Fruit fly (Drosophila melanogaster) whole organism, wandering third instar larva: Measurements from ENCODE around the gene cv-c.

Experiments
- Abd-B ChIP-seq: fragments of >200 bp; optimal IDR thresholded peaks from 2 replicates; lab custom pipeline; 2017; ENCODE audit warnings: missing biosample characterization, missing genetic modification characterization
- CG32264 ChIP-seq: fragments of 200-800 bp; sonication (Bioruptor generic); optimal IDR thresholded peaks from 2 replicates; lab custom pipeline; 2016; ENCODE audit warnings: missing biosample characterization, missing genetic modification characterization
- CG9705 ChIP-seq: fragments of 200-800 bp; sonication (Bioruptor generic); optimal IDR thresholded peaks from 2 replicates; lab custom pipeline; 2018; ENCODE audit warnings: missing biosample characterization, mild to moderate bottlenecking, missing genetic modification characterization
- CrebA ChIP-seq: fragments of 200-800 bp; sonication (Bioruptor generic); optimal IDR thresholded peaks from 2 replicates; lab custom pipeline; 2016; ENCODE audit warnings: missing biosample characterization, mild to moderate bottlenecking, missing genetic modification characterization, borderline replicate concordance
- Dfd ChIP-seq: fragments of >200 bp; optimal IDR thresholded peaks from 2 replicates; lab custom pipeline; 2017; ENCODE audit warnings: missing biosample characterization, missing genetic modification characterization
- Dif ChIP-seq: fragments of 200-275, 200-300 bp; sonication (Bioruptor generic); optimal IDR thresholded peaks from 2 replicates; lab custom pipeline; 2018; ENCODE audit warnings: missing biosample characterization, missing genetic modification characterization; ENCODE audit not compliant: partially characterized antibody
- GATAd ChIP-seq: sonication (Bioruptor generic); optimal IDR thresholded peaks from 2 replicates; lab custom pipeline; 2016; ENCODE audit warnings: missing biosample characterization, missing genetic modification characterization
- HLH106 ChIP-seq: fragments of 200-800 bp; optimal IDR thresholded peaks from 3 replicates; lab custom pipeline; 2019; ENCODE audit warnings: missing biosample characterization, mild to moderate bottlenecking, missing genetic modification characterization, moderate library complexity
- Hnf4 ChIP-seq: fragments of 200-800 bp; sonication (Bioruptor generic); optimal IDR thresholded peaks from 2 replicates; lab custom pipeline; 2016; ENCODE audit warnings: missing biosample characterization, mild to moderate bottlenecking, missing genetic modification characterization
- Hr78 ChIP-seq: fragments of >200 bp; optimal IDR thresholded peaks from 2 replicates; lab custom pipeline; 2017; ENCODE audit warnings: missing biosample characterization, missing genetic modification characterization
- Hr83 ChIP-seq: fragments of 200-300 bp; sonication (Bioruptor generic); optimal IDR thresholded peaks from 2 replicates; lab custom pipeline; 2016; ENCODE audit warnings: missing biosample characterization, mild to moderate bottlenecking, missing genetic modification characterization, moderate library complexity; ENCODE audit not compliant: poor library complexity, severe bottlenecking
- Jra ChIP-seq: sonication (Bioruptor generic); optimal IDR thresholded peaks from 2 replicates; lab custom pipeline; 2016; ENCODE audit warnings: missing biosample characterization, missing genetic modification characterization
- Mio ChIP-seq: sonication (Bioruptor generic); optimal IDR thresholded peaks from 2 replicates; lab custom pipeline; 2016; ENCODE audit warnings: missing biosample characterization, missing genetic modification characterization
- Myc ChIP-seq: fragments of >200 bp; optimal IDR thresholded peaks from 2 replicates; lab custom pipeline; 2017
- N ChIP-seq: fragments of >200 bp; optimal IDR thresholded peaks from 2 replicates; lab custom pipeline; 2018; ENCODE audit warnings: missing biosample characterization, missing external identifiers, missing genetic modification characterization
- OdsH ChIP-seq: fragments of 200-800 bp; sonication (Bioruptor generic); optimal IDR thresholded peaks from 2 replicates; lab custom pipeline; 2016; ENCODE audit warnings: missing biosample characterization, mild to moderate bottlenecking, missing genetic modification characterization
- Rel ChIP-seq, 2 experiments: fragments of 200-800 bp; sonication (Bioruptor generic) in 1 of 2; optimal IDR thresholded peaks; 2 replicates in 1 of 2; 3 replicates in 1 of 2; lab custom pipeline; 2016 to 2019; ENCODE audit warnings: mild to moderate bottlenecking in 2 of 2, missing biosample characterization in 2 of 2, missing genetic modification characterization in 2 of 2, moderate library complexity in 1 of 2
- Sp1 ChIP-seq: fragments of 200-800 bp; sonication (Bioruptor generic); optimal IDR thresholded peaks from 3 replicates; lab custom pipeline; 2019; ENCODE audit warnings: missing biosample characterization, mild to moderate bottlenecking, missing genetic modification characterization, moderate library complexity
- Vsx2 ChIP-seq: fragments of 200-300, 225-300 bp; sonication (Bioruptor generic); optimal IDR thresholded peaks from 2 replicates; lab custom pipeline; 2018; ENCODE audit warnings: missing biosample characterization, missing genetic modification characterization; ENCODE audit not compliant: partially characterized antibody
- br ChIP-seq: fragments of 200-800 bp; sonication (Bioruptor generic); optimal IDR thresholded peaks from 2 replicates; lab custom pipeline; 2016; ENCODE audit warnings: missing biosample characterization, missing genetic modification characterization
- brk ChIP-seq: fragments of 200-800 bp; sonication (Bioruptor generic); optimal IDR thresholded peaks from 2 replicates; lab custom pipeline; 2016; ENCODE audit warnings: missing biosample characterization, mild to moderate bottlenecking, missing genetic modification characterization
- dl ChIP-seq, 2 experiments: fragments of 175-275, 200-275 bp in 1 of 2; fragments of 200-275 bp in 1 of 2; sonication (Bioruptor generic); optimal IDR thresholded peaks; lab custom pipeline; 2018; ENCODE audit warnings: mild to moderate bottlenecking in 2 of 2, missing biosample characterization in 2 of 2, missing genetic modification characterization in 2 of 2, moderate library complexity in 2 of 2; ENCODE audit not compliant: partially characterized antibody in 2 of 2, insufficient read depth in 1 of 2
- dmrt93B ChIP-seq: fragments of 200-800 bp; sonication (Bioruptor generic); optimal IDR thresholded peaks from 2 replicates; lab custom pipeline; 2018; ENCODE audit warnings: missing biosample characterization, mild to moderate bottlenecking, missing genetic modification characterization
- dsf ChIP-seq: sonication (Bioruptor generic); optimal IDR thresholded peaks from 2 replicates; lab custom pipeline; 2016; ENCODE audit warnings: missing biosample characterization, missing genetic modification characterization, borderline replicate concordance
- ey ChIP-seq: fragments of 200-800 bp; sonication (Bioruptor generic); optimal IDR thresholded peaks from 2 replicates; lab custom pipeline; 2016; ENCODE audit warnings: missing biosample characterization, missing genetic modification characterization
- foxo ChIP-seq, 2 experiments: fragments of 200-800 bp; sonication (Bioruptor generic); optimal IDR thresholded peaks; 2 replicates in 1 of 2; 3 replicates in 1 of 2; lab custom pipeline; 2016 to 2017; ENCODE audit warnings: missing biosample characterization in 2 of 2, missing genetic modification characterization in 2 of 2
- fru ChIP-seq: fragments of 200-800 bp; sonication (Bioruptor generic); optimal IDR thresholded peaks from 3 replicates; lab custom pipeline; 2016; ENCODE audit warnings: missing biosample characterization, mild to moderate bottlenecking, missing genetic modification characterization
- h ChIP-seq: fragments of 200-800 bp; sonication (Bioruptor generic); optimal IDR thresholded peaks from 3 replicates; lab custom pipeline; 2016; ENCODE audit warnings: missing biosample characterization, mild to moderate bottlenecking, missing genetic modification characterization
- jim ChIP-seq: fragments of 175-275, 200-325 bp; sonication (Bioruptor generic); optimal IDR thresholded peaks from 2 replicates; lab custom pipeline; 2016; ENCODE audit warnings: missing biosample characterization, mild to moderate bottlenecking, missing genetic modification characterization
- lola ChIP-seq: fragments of >200 bp; optimal IDR thresholded peaks from 2 replicates; lab custom pipeline; 2017; ENCODE audit warnings: missing biosample characterization, missing genetic modification characterization
- pan ChIP-seq: fragments of >200 bp; optimal IDR thresholded peaks from 2 replicates; lab custom pipeline; 2017
- psq ChIP-seq: fragments of 200-800 bp; sonication (Bioruptor generic); optimal IDR thresholded peaks from 3 replicates; lab custom pipeline; 2017; ENCODE audit warnings: missing biosample characterization, mild to moderate bottlenecking, missing genetic modification characterization, moderate library complexity
- rgr ChIP-seq: fragments of 200-800 bp; sonication (Bioruptor generic); optimal IDR thresholded peaks from 3 replicates; lab custom pipeline; 2016; ENCODE audit warnings: missing biosample characterization, mild to moderate bottlenecking, missing genetic modification characterization
- sage ChIP-seq: fragments of 200-800 bp; sonication (Bioruptor generic); optimal IDR thresholded peaks from 2 replicates; lab custom pipeline; 2016; ENCODE audit warnings: missing biosample characterization, mild to moderate bottlenecking, missing genetic modification characterization
- sv ChIP-seq: fragments of 200-800 bp; sonication (Bioruptor generic); optimal IDR thresholded peaks from 3 replicates; lab custom pipeline; 2016; ENCODE audit warnings: missing biosample characterization, missing genetic modification characterization
- tai ChIP-seq: sonication (Bioruptor generic); optimal IDR thresholded peaks from 2 replicates; lab custom pipeline; 2016; ENCODE audit warnings: missing biosample characterization, missing genetic modification characterization
- usp ChIP-seq: fragments of >200 bp; optimal IDR thresholded peaks from 2 replicates; lab custom pipeline; 2017; ENCODE audit warnings: missing biosample characterization, missing genetic modification characterization
- woc ChIP-seq: sonication (Bioruptor generic); optimal IDR thresholded peaks from 2 replicates; lab custom pipeline; 2016; ENCODE audit warnings: missing biosample characterization, mild to moderate bottlenecking, missing genetic modification characterization

Gene cv-c

dm6 chr3R:14476273-14476672, 5.2 kb downstream of the cv-c start (continued):
- TF ChIP-seq h (GFP tag; lab: Kevin White, UChicago): peak; percentile 65
- TF ChIP-seq woc: no peak
- no peak for TF ChIP-seq Vsx2 (GFP tag; lab: Kevin White, UChicago)
- TF ChIP-seq sv (GFP tag; lab: Kevin White, UChicago): peak; percentile 57
- no peak for TF ChIP-seq Rel (GFP tag; optimal IDR thresholded peaks at IDR 0.05; lab: Kevin White, UChicago)
- no peak for TF ChIP-seq Rel (tag; optimal IDR thresholded peaks at IDR 0.05; lab: Kevin White, UChicago)
- TF ChIP-seq fru (GFP tag; lab: Kevin White, UChicago): peak; percentile 36
- no peak for TF ChIP-seq GATAd (GFP tag; lab: Kevin White, UChicago)
- TF ChIP-seq CG9705 (GFP tag; lab: Kevin White, UChicago): no peak
- TF ChIP-seq Hr78 (GFP tag; lab: Kevin White, UChicago): no peak
- TF ChIP-seq Sp1 (GFP tag; lab: Kevin White, UChicago): peak; percentile 10
- TF ChIP-seq rgr (GFP tag; lab: Kevin White, UChicago): peak; percentile 27
- TF ChIP-seq, all 38 proteins: peak for 12

dm6 chr3R:14474073-14474722, 7.3 kb downstream of the cv-c start:
- TF ChIP-seq Vsx2 (GFP tag; lab: Kevin White, UChicago) (no peak), ey (no peak), usp (GFP tag; lab: Kevin White, UChicago) (no peak)

dm6 chr3R:14473574-14473973, 7.9 kb downstream of the cv-c start:
- TF ChIP-seq dsf (GFP tag; lab: Kevin White, UChicago) (no peak), Hr83 (GFP tag; lab: Kevin White, UChicago) (no peak), brk (GFP tag; lab: Kevin White, UChicago) (no peak), Mio (GFP tag; lab: Kevin White, UChicago) (no peak), CG9705 (GFP tag; lab: Kevin White, UChicago) (no peak), br (GFP tag; lab: Kevin White, UChicago) (peak; percentile 7), tai (GFP tag; lab: Kevin White, UChicago) (no peak), ey (peak; percentile 59), Dif (no peak), Vsx2 (GFP tag; lab: Kevin White, UChicago) (no peak), sage (GFP tag; lab: Kevin White, UChicago) (no peak), GATAd (GFP tag; lab: Kevin White, UChicago) (no peak), CrebA (no peak), dmrt93B (no peak), Hr78 (GFP tag; lab: Kevin White, UChicago) (no peak), N (GFP tag; lab: Kevin White, UChicago) (no peak), rgr (GFP tag; lab: Kevin White, UChicago) (peak; percentile 50), Sp1 (GFP tag; lab: Kevin White, UChicago) (no peak), dl (GFP tag; optimal IDR thresholded peaks at IDR 0.05; lab: Kevin White, UChicago; ENCODE audit: insufficient read depth in 1 of 2, partially characterized antibody in 2 of 2) (no peak), HLH106 (tag; lab: Kevin White, UChicago) (peak; percentile 30), Rel (GFP tag; optimal IDR thresholded peaks at IDR 0.05; lab: Kevin White, UChicago) (no peak), Rel (tag; optimal IDR thresholded peaks at IDR 0.05; lab: Kevin White, UChicago) (no peak), h (GFP tag; lab: Kevin White, UChicago) (peak; percentile 32), lola (GFP tag; lab: Kevin White, UChicago) (no peak), psq (GFP tag; lab: Kevin White, UChicago) (peak; percentile 2), pan (lab: Kevin White, UChicago) (no peak), Hnf4 (GFP tag; lab: Kevin White, UChicago) (no peak), Jra (GFP tag; lab: Kevin White, UChicago) (no peak), Dfd (GFP tag; lab: Kevin White, UChicago) (no peak), OdsH (GFP tag; lab: Kevin White, UChicago) (peak; percentile 36), sv (GFP tag; lab: Kevin White, UChicago) (peak; percentile 29), Abd-B (GFP tag; lab: Kevin White, UChicago) (no peak), usp (GFP tag; lab: Kevin White, UChicago) (no peak), woc (no peak), fru (GFP tag; lab: Kevin White, UChicago) (peak; percentile 41), CG32264 (GFP tag; lab: Kevin White, UChicago) (no peak), jim (GFP tag; lab: Kevin White, UChicago) (no peak), Myc (lab: Kevin White, UChicago) (no peak), foxo (GFP tag; optimal IDR thresholded peaks at IDR 0.05; lab: Kevin White, UChicago) (peak in 1 of 2 experiments; percentile 63)
